Worm (Caenorhabditis elegans) whole organism, L1 larva: Measurements from ENCODE around the gene B0361.9.

Experiments used
- C04F5.9 ChIP-seq: sonication (generic microtip); optimal IDR thresholded peaks from 2 replicates; lab custom pipeline; 2016; ENCODE audit warnings: missing genetic modification characterization, missing compliant biosample characterization
- C34B4.2 ChIP-seq: sonication (generic microtip); optimal IDR thresholded peaks from 2 replicates; lab custom pipeline; 2017; ENCODE audit warnings: mild to moderate bottlenecking, missing genetic modification characterization, missing compliant biosample characterization
- aha-1 ChIP-seq: fragments of 150-350 bp; optimal IDR thresholded peaks from 2 replicates; lab custom pipeline; 2014; ENCODE audit warnings: missing biosample characterization, missing genetic modification characterization
- ama-1 ChIP-seq: fragments of 150-350 bp; optimal IDR thresholded peaks from 2 replicates; lab custom pipeline; 2014
- blmp-1 ChIP-seq: fragments of 150-350 bp; optimal IDR thresholded peaks from 2 replicates; lab custom pipeline; 2014; ENCODE audit warnings: missing biosample characterization, missing genetic modification characterization
- ceh-8 ChIP-seq: fragments of 200-800 bp; sonication (Bioruptor generic); optimal IDR thresholded peaks from 2 replicates; lab custom pipeline; 2018; ENCODE audit warnings: mild to moderate bottlenecking, missing genetic modification characterization, moderate library complexity, missing compliant biosample characterization
- ceh-82 ChIP-seq, 3 experiments: fragments of 150-350 bp in 1 of 3; sonication (generic microtip) in 2 of 3; optimal IDR thresholded peaks; 2 replicates each; lab custom pipeline; 2014 to 2017; ENCODE audit warnings: missing biosample characterization in 3 of 3, missing genetic modification characterization in 3 of 3
- ceh-88 ChIP-seq: fragments of 200-800 bp; sonication (Bioruptor generic); IDR thresholded peaks from 2 replicates; pipeline ENCODE4 v1.3.6; 2022; ENCODE audit warnings: missing genetic modification characterization, missing compliant biosample characterization
- ceh-90 ChIP-seq: sonication (generic microtip); optimal IDR thresholded peaks from 2 replicates; lab custom pipeline; 2016; ENCODE audit warnings: missing genetic modification characterization, missing compliant biosample characterization
- ces-1 ChIP-seq: fragments of 150-350 bp; optimal IDR thresholded peaks from 2 replicates; lab custom pipeline; 2014; ENCODE audit warnings: missing biosample characterization, missing genetic modification reagents, missing genetic modification characterization
- efl-3 ChIP-seq: fragments of 200-800 bp; sonication (Bioruptor generic); optimal IDR thresholded peaks from 2 replicates; lab custom pipeline; 2018; ENCODE audit warnings: mild to moderate bottlenecking, missing genetic modification characterization, missing compliant biosample characterization
- elt-2 ChIP-seq: sonication (generic microtip); optimal IDR thresholded peaks from 2 replicates; lab custom pipeline; 2016; ENCODE audit warnings: missing genetic modification characterization, mild to moderate bottlenecking, inconsistent platforms, missing compliant biosample characterization, missing genetic modification reagents
- elt-3 ChIP-seq, 6 experiments: fragments of 150-350 bp in 1 of 6; sonication (generic microtip); optimal IDR thresholded peaks; 2 replicates each; lab custom pipeline; 2017 to 2018; ENCODE audit warnings: missing biosample characterization in 6 of 6, missing genetic modification characterization in 6 of 6, inconsistent platforms in 1 of 6
- ets-5 ChIP-seq: fragments of 200-800 bp; sonication (Bioruptor generic); IDR thresholded peaks from 2 replicates; pipeline ENCODE4 v1.3.6; 2022; ENCODE audit warnings: missing genetic modification characterization, missing compliant biosample characterization
- fkh-10 ChIP-seq: sonication (generic microtip); optimal IDR thresholded peaks from 2 replicates; lab custom pipeline; 2017; ENCODE audit warnings: missing biosample characterization, missing genetic modification reagents, missing genetic modification characterization
- fkh-8 ChIP-seq: sonication (generic microtip); optimal IDR thresholded peaks from 2 replicates; lab custom pipeline; 2016; ENCODE audit warnings: mild to moderate bottlenecking, missing genetic modification characterization, missing compliant biosample characterization
- grh-1 ChIP-seq: fragments of 200-800 bp; sonication (Bioruptor generic); IDR thresholded peaks from 2 replicates; pipeline ENCODE4 v1.3.6; 2022; ENCODE audit warnings: missing genetic modification reagents, missing genetic modification characterization, missing compliant biosample characterization
- hlh-4 ChIP-seq: sonication (generic microtip); optimal IDR thresholded peaks from 2 replicates; lab custom pipeline; 2016; ENCODE audit warnings: mild to moderate bottlenecking, missing genetic modification characterization, missing compliant biosample characterization
- irx-1 ChIP-seq: sonication (generic microtip); optimal IDR thresholded peaks from 2 replicates; lab custom pipeline; 2016; ENCODE audit warnings: missing genetic modification characterization, missing compliant biosample characterization
- isw-1 ChIP-seq: fragments of 200-800 bp; sonication (Bioruptor generic); IDR thresholded peaks from 2 replicates; pipeline ENCODE4 v1.3.6; 2022; ENCODE audit warnings: missing genetic modification characterization, missing compliant biosample characterization
- lin-13 ChIP-seq: fragments of 150-350 bp; optimal IDR thresholded peaks from 2 replicates; lab custom pipeline; 2014; ENCODE audit warnings: missing biosample characterization, missing genetic modification reagents, missing genetic modification characterization
- lin-14 ChIP-seq: fragments of 200-800 bp; sonication (Bioruptor generic); optimal IDR thresholded peaks from 2 replicates; lab custom pipeline; 2018; ENCODE audit warnings: mild to moderate bottlenecking, missing genetic modification characterization, moderate library complexity, missing compliant biosample characterization
- lin-35 ChIP-seq, 2 experiments: fragments of 150-350 bp; optimal IDR thresholded peaks; 2 replicates each; lab custom pipeline; 2014; ENCODE audit warnings: missing biosample characterization in 2 of 2, missing genetic modification characterization in 2 of 2, missing genetic modification reagents in 2 of 2
- lin-39 ChIP-seq: fragments of 150-350 bp; optimal IDR thresholded peaks from 2 replicates; lab custom pipeline; 2014; ENCODE audit warnings: missing biosample characterization, missing genetic modification reagents, missing genetic modification characterization
- lsy-2 ChIP-seq, 2 experiments: fragments of 150-350 bp; optimal IDR thresholded peaks; 2 replicates each; lab custom pipeline; 2014; ENCODE audit warnings: missing biosample characterization in 2 of 2, missing genetic modification characterization in 2 of 2
- mdl-1 ChIP-seq, 2 experiments: fragments of 150-350 bp; optimal IDR thresholded peaks; 2 replicates each; lab custom pipeline; 2014 to 2017; ENCODE audit warnings: missing biosample characterization in 2 of 2, missing genetic modification characterization in 2 of 2, inconsistent platforms in 1 of 2
- mef-2 ChIP-seq: fragments of 150-350 bp; optimal IDR thresholded peaks from 2 replicates; lab custom pipeline; 2014; ENCODE audit warnings: missing biosample characterization, missing genetic modification characterization
- nhr-11 ChIP-seq: fragments of 150-350 bp; optimal IDR thresholded peaks from 2 replicates; lab custom pipeline; 2014; ENCODE audit warnings: missing biosample characterization, missing genetic modification characterization
- nhr-12 ChIP-seq: sonication (generic microtip); optimal IDR thresholded peaks from 2 replicates; lab custom pipeline; 2017; ENCODE audit warnings: missing biosample characterization, missing genetic modification characterization
- nhr-20 ChIP-seq: sonication (generic microtip); optimal IDR thresholded peaks from 2 replicates; lab custom pipeline; 2016; ENCODE audit warnings: mild to moderate bottlenecking, missing genetic modification characterization, missing compliant biosample characterization
- nhr-237 ChIP-seq: fragments of 150-350 bp; optimal IDR thresholded peaks from 2 replicates; lab custom pipeline; 2014; ENCODE audit warnings: missing biosample characterization, missing genetic modification characterization
- nhr-28 ChIP-seq: fragments of 150-350 bp; optimal IDR thresholded peaks from 2 replicates; lab custom pipeline; 2014; ENCODE audit warnings: missing biosample characterization, missing genetic modification characterization
- nhr-71 ChIP-seq: sonication (generic microtip); optimal IDR thresholded peaks from 2 replicates; lab custom pipeline; 2016; ENCODE audit warnings: mild to moderate bottlenecking, missing genetic modification characterization, moderate library complexity, missing compliant biosample characterization
- nhr-76 ChIP-seq: sonication (generic microtip); optimal IDR thresholded peaks from 2 replicates; lab custom pipeline; 2017; ENCODE audit warnings: missing biosample characterization, missing genetic modification characterization
- nhr-77 ChIP-seq: fragments of 150-350 bp; optimal IDR thresholded peaks from 2 replicates; lab custom pipeline; 2014; ENCODE audit warnings: missing biosample characterization, missing genetic modification characterization
- nhr-84 ChIP-seq: sonication (generic microtip); optimal IDR thresholded peaks from 2 replicates; lab custom pipeline; 2017; ENCODE audit warnings: missing biosample characterization, missing genetic modification characterization
- nhr-85 ChIP-seq: sonication (generic microtip); peaks from one replicate; lab custom pipeline; 2016; ENCODE audit warnings: missing genetic modification characterization, inconsistent platforms, missing compliant biosample characterization
- pag-3 ChIP-seq: sonication (generic microtip); optimal IDR thresholded peaks from 2 replicates; lab custom pipeline; 2017; ENCODE audit warnings: missing genetic modification characterization, mild to moderate bottlenecking, missing compliant biosample characterization, antibody characterized with exemption, borderline replicate concordance; ENCODE audit not compliant: insufficient read depth
- pax-3 ChIP-seq: fragments of 200-800 bp; sonication (Bioruptor generic); optimal IDR thresholded peaks from 2 replicates; lab custom pipeline; 2018; ENCODE audit warnings: mild to moderate bottlenecking, missing genetic modification characterization, moderate library complexity, missing compliant biosample characterization
- pqm-1 ChIP-seq: sonication (generic microtip); optimal IDR thresholded peaks from 3 replicates; lab custom pipeline; 2017; ENCODE audit warnings: missing biosample characterization, missing genetic modification characterization
- rnt-1 ChIP-seq: sonication (generic microtip); optimal IDR thresholded peaks from 2 replicates; lab custom pipeline; 2016; ENCODE audit warnings: mild to moderate bottlenecking, missing genetic modification characterization, moderate library complexity, missing compliant biosample characterization
- skn-1 ChIP-seq: fragments of 150-350 bp; optimal IDR thresholded peaks from 2 replicates; lab custom pipeline; 2014; ENCODE audit warnings: missing biosample characterization, missing genetic modification characterization
- snpc-4 ChIP-seq: fragments of 150-350 bp; optimal IDR thresholded peaks from 2 replicates; lab custom pipeline; 2014; ENCODE audit warnings: missing biosample characterization, missing genetic modification characterization
- sox-4 ChIP-seq: sonication (generic microtip); optimal IDR thresholded peaks from 2 replicates; lab custom pipeline; 2016; ENCODE audit warnings: missing genetic modification characterization, missing compliant biosample characterization
- sptf-1 ChIP-seq: fragments of 150-350 bp; optimal IDR thresholded peaks from 2 replicates; lab custom pipeline; 2014; ENCODE audit warnings: missing biosample characterization, missing genetic modification characterization
- tbx-2 ChIP-seq: sonication (generic microtip); optimal IDR thresholded peaks from 2 replicates; lab custom pipeline; 2016; ENCODE audit warnings: missing genetic modification characterization, missing compliant biosample characterization
- tlp-1 ChIP-seq: fragments of 150-350 bp; optimal IDR thresholded peaks from 2 replicates; lab custom pipeline; 2014; ENCODE audit warnings: missing biosample characterization, missing genetic modification characterization
- unc-62 ChIP-seq: fragments of 150-350 bp; optimal IDR thresholded peaks from 2 replicates; lab custom pipeline; 2014; ENCODE audit warnings: missing biosample characterization, missing genetic modification reagents, missing genetic modification characterization
- unc-86 ChIP-seq: sonication (generic microtip); optimal IDR thresholded peaks from 2 replicates; lab custom pipeline; 2016; ENCODE audit warnings: missing genetic modification characterization, missing compliant biosample characterization
- unc-98 ChIP-seq: fragments of 200-800 bp; sonication (Bioruptor generic); IDR thresholded peaks from 2 replicates; pipeline ENCODE4 v1.3.6; 2022; ENCODE audit warnings: missing genetic modification characterization, missing compliant biosample characterization
- zag-1 ChIP-seq: fragments of 150-350 bp; optimal IDR thresholded peaks from 2 replicates; lab custom pipeline; 2014; ENCODE audit warnings: missing biosample characterization, missing genetic modification characterization
- ztf-11 ChIP-seq, 2 experiments: sonication (generic microtip); optimal IDR thresholded peaks; 2 replicates each; lab custom pipeline; 2016 to 2017; ENCODE audit warnings: missing genetic modification characterization in 2 of 2, missing biosample characterization in 1 of 2, missing compliant biosample characterization in 1 of 2

Gene B0361.9

ce11 chrIII:7336214-7336613, 36.8 kb upstream of the B0361.9 start, which contains the start of gene gsp-2 (continued):
- TF ChIP-seq nhr-76 (tag; lab: Kevin White, UChicago) (no peak), lin-14 (GFP tag; lab: Kevin White, UChicago) (peak; percentile 85), unc-98 (GFP tag; lab: Robert Waterston, UW) (no peak), isw-1 (GFP tag; lab: Robert Waterston, UW) (peak; percentile 73), pax-3 (tag; lab: Kevin White, UChicago) (peak; percentile 57), C34B4.2 (no peak), ets-5 (GFP tag; lab: Robert Waterston, UW) (no peak), irx-1 (no peak)

- TF ChIP-seq nhr-11 (tag; lab: Kevin White, UChicago) (peak; percentile 80), pag-3 (tag; lab: Kevin White, UChicago) (no peak), ztf-11 (tag; optimal IDR thresholded peaks at IDR 0.05; lab: Kevin White, UChicago) (no peak), nhr-77 (tag; lab: Kevin White, UChicago) (peak; percentile 40), nhr-71 (tag; lab: Kevin White, UChicago) (peak; percentile 97), mef-2 (tag; lab: Kevin White, UChicago) (peak; percentile 74), ceh-90 (tag; lab: Kevin White, UChicago) (no peak), ceh-82 (tag; optimal IDR thresholded peaks at IDR 0.05; lab: Kevin White, UChicago) (peak; percentile 66 to 88 (median 70)), nhr-237 (tag; lab: Kevin White, UChicago) (no peak), pqm-1 (tag; lab: Kevin White, UChicago) (no peak), hlh-4 (no peak), fkh-8 (tag; lab: Kevin White, UChicago) (peak; percentile 90), efl-3 (GFP tag; lab: Kevin White, UChicago) (no peak), tbx-2 (tag; lab: Kevin White, UChicago) (peak; percentile 85), unc-86 (tag; lab: Kevin White, UChicago) (peak; percentile 65), unc-98 (GFP tag; lab: Robert Waterston, UW) (peak; percentile 46), lsy-2 (tag; optimal IDR thresholded peaks at IDR 0.05; lab: Kevin White, UChicago) (peak; percentile 92 to 96), ama-1 (lab: Kevin White, UChicago) (peak; percentile 38), ces-1 (GFP tag; lab: Kevin White, UChicago) (no peak), unc-62 (no peak), tlp-1 (tag; lab: Kevin White, UChicago) (no peak), lin-39 (peak; percentile 78), nhr-12 (no peak), pax-3 (tag; lab: Kevin White, UChicago) (no peak), nhr-84 (tag; lab: Kevin White, UChicago) (no peak), ceh-88 (GFP tag; lab: Robert Waterston, UW) (0 out of 2 replicates have a peak, but pooled peaks have one; percentile 42), nhr-76 (tag; lab: Kevin White, UChicago) (no peak), elt-3 (tag; optimal IDR thresholded peaks at IDR 0.05; lab: Kevin White, UChicago) (peak in 3 of 6 experiments; percentile 58 to 86 (median 80)), snpc-4 (tag; lab: Kevin White, UChicago) (peak; percentile 64), C04F5.9 (tag; lab: Kevin White, UChicago) (peak; percentile 42), skn-1 (tag; lab: Kevin White, UChicago) (peak; percentile 86), lin-35 (GFP tag; optimal IDR thresholded peaks at IDR 0.05; lab: Kevin White, UChicago) (peak; percentile 81 to 88), lin-13 (GFP tag; lab: Kevin White, UChicago) (peak; percentile 93), sox-4 (peak; percentile 43), grh-1 (GFP tag; lab: Robert Waterston, UW) (no peak), nhr-20 (tag; lab: Kevin White, UChicago) (peak; percentile 94), sptf-1 (tag; lab: Kevin White, UChicago) (no peak), nhr-85 (tag; lab: Kevin White, UChicago) (peak; percentile 92), mdl-1 (tag; optimal IDR thresholded peaks at IDR 0.05; lab: Kevin White, UChicago) (peak; percentile 56 to 99), elt-2 (tag; lab: Kevin White, UChicago) (no peak), ceh-8 (GFP tag; lab: Kevin White, UChicago) (no peak), fkh-10 (GFP tag; lab: Kevin White, UChicago) (peak; percentile 35), nhr-28 (tag; lab: Kevin White, UChicago) (no peak), C34B4.2 (no peak), zag-1 (no peak), blmp-1 (tag; lab: Kevin White, UChicago) (peak; percentile 100), aha-1 (no peak), rnt-1 (tag; lab: Kevin White, UChicago) (peak; percentile 93)
These were observed 35.8 kb upstream of the B0361.9 start, which contains the start of gene F56C9.10 for ce11 chrIII:7335220-7335619. Gene F56C9.10, minus strand, starts transcription at chrIII:7335316.
